Fruit fly (Drosophila melanogaster) whole organism, wandering third instar larva: ENCODE measurements around the gene firl.

Experiments
- Abd-B ChIP-seq: fragments of >200 bp; optimal IDR thresholded peaks from 2 replicates; lab custom pipeline; 2017; ENCODE audit warnings: missing biosample characterization, missing genetic modification characterization
- CG32264 ChIP-seq: fragments of 200-800 bp; sonication (Bioruptor generic); optimal IDR thresholded peaks from 2 replicates; lab custom pipeline; 2016; ENCODE audit warnings: missing biosample characterization, missing genetic modification characterization
- CG9705 ChIP-seq: fragments of 200-800 bp; sonication (Bioruptor generic); optimal IDR thresholded peaks from 2 replicates; lab custom pipeline; 2018; ENCODE audit warnings: missing biosample characterization, mild to moderate bottlenecking, missing genetic modification characterization
- Dif ChIP-seq: fragments of 200-275, 200-300 bp; sonication (Bioruptor generic); optimal IDR thresholded peaks from 2 replicates; lab custom pipeline; 2018; ENCODE audit warnings: missing biosample characterization, missing genetic modification characterization; ENCODE audit not compliant: partially characterized antibody
- GATAd ChIP-seq: sonication (Bioruptor generic); optimal IDR thresholded peaks from 2 replicates; lab custom pipeline; 2016; ENCODE audit warnings: missing biosample characterization, missing genetic modification characterization
- Hnf4 ChIP-seq: fragments of 200-800 bp; sonication (Bioruptor generic); optimal IDR thresholded peaks from 2 replicates; lab custom pipeline; 2016; ENCODE audit warnings: missing biosample characterization, mild to moderate bottlenecking, missing genetic modification characterization
- Hr78 ChIP-seq: fragments of >200 bp; optimal IDR thresholded peaks from 2 replicates; lab custom pipeline; 2017; ENCODE audit warnings: missing biosample characterization, missing genetic modification characterization
- Hr83 ChIP-seq: fragments of 200-300 bp; sonication (Bioruptor generic); optimal IDR thresholded peaks from 2 replicates; lab custom pipeline; 2016; ENCODE audit warnings: missing biosample characterization, mild to moderate bottlenecking, missing genetic modification characterization, moderate library complexity; ENCODE audit not compliant: poor library complexity, severe bottlenecking
- Jra ChIP-seq: sonication (Bioruptor generic); optimal IDR thresholded peaks from 2 replicates; lab custom pipeline; 2016; ENCODE audit warnings: missing biosample characterization, missing genetic modification characterization
- Mio ChIP-seq: sonication (Bioruptor generic); optimal IDR thresholded peaks from 2 replicates; lab custom pipeline; 2016; ENCODE audit warnings: missing biosample characterization, missing genetic modification characterization
- Myc ChIP-seq: fragments of >200 bp; optimal IDR thresholded peaks from 2 replicates; lab custom pipeline; 2017
- N ChIP-seq: fragments of >200 bp; optimal IDR thresholded peaks from 2 replicates; lab custom pipeline; 2018; ENCODE audit warnings: missing biosample characterization, missing external identifiers, missing genetic modification characterization
- OdsH ChIP-seq: fragments of 200-800 bp; sonication (Bioruptor generic); optimal IDR thresholded peaks from 2 replicates; lab custom pipeline; 2016; ENCODE audit warnings: missing biosample characterization, mild to moderate bottlenecking, missing genetic modification characterization
- Rel ChIP-seq, 2 experiments: fragments of 200-800 bp; sonication (Bioruptor generic) in 1 of 2; optimal IDR thresholded peaks; 2 replicates in 1 of 2; 3 replicates in 1 of 2; lab custom pipeline; 2016 to 2019; ENCODE audit warnings: mild to moderate bottlenecking in 2 of 2, missing biosample characterization in 2 of 2, missing genetic modification characterization in 2 of 2, moderate library complexity in 1 of 2
- Vsx2 ChIP-seq: fragments of 200-300, 225-300 bp; sonication (Bioruptor generic); optimal IDR thresholded peaks from 2 replicates; lab custom pipeline; 2018; ENCODE audit warnings: missing biosample characterization, missing genetic modification characterization; ENCODE audit not compliant: partially characterized antibody
- br ChIP-seq: fragments of 200-800 bp; sonication (Bioruptor generic); optimal IDR thresholded peaks from 2 replicates; lab custom pipeline; 2016; ENCODE audit warnings: missing biosample characterization, missing genetic modification characterization
- brk ChIP-seq: fragments of 200-800 bp; sonication (Bioruptor generic); optimal IDR thresholded peaks from 2 replicates; lab custom pipeline; 2016; ENCODE audit warnings: missing biosample characterization, mild to moderate bottlenecking, missing genetic modification characterization
- dmrt93B ChIP-seq: fragments of 200-800 bp; sonication (Bioruptor generic); optimal IDR thresholded peaks from 2 replicates; lab custom pipeline; 2018; ENCODE audit warnings: missing biosample characterization, mild to moderate bottlenecking, missing genetic modification characterization
- h ChIP-seq: fragments of 200-800 bp; sonication (Bioruptor generic); optimal IDR thresholded peaks from 3 replicates; lab custom pipeline; 2016; ENCODE audit warnings: missing biosample characterization, mild to moderate bottlenecking, missing genetic modification characterization
- pan ChIP-seq: fragments of >200 bp; optimal IDR thresholded peaks from 2 replicates; lab custom pipeline; 2017
- psq ChIP-seq: fragments of 200-800 bp; sonication (Bioruptor generic); optimal IDR thresholded peaks from 3 replicates; lab custom pipeline; 2017; ENCODE audit warnings: missing biosample characterization, mild to moderate bottlenecking, missing genetic modification characterization, moderate library complexity
- rgr ChIP-seq: fragments of 200-800 bp; sonication (Bioruptor generic); optimal IDR thresholded peaks from 3 replicates; lab custom pipeline; 2016; ENCODE audit warnings: missing biosample characterization, mild to moderate bottlenecking, missing genetic modification characterization
- sage ChIP-seq: fragments of 200-800 bp; sonication (Bioruptor generic); optimal IDR thresholded peaks from 2 replicates; lab custom pipeline; 2016; ENCODE audit warnings: missing biosample characterization, mild to moderate bottlenecking, missing genetic modification characterization
- sv ChIP-seq: fragments of 200-800 bp; sonication (Bioruptor generic); optimal IDR thresholded peaks from 3 replicates; lab custom pipeline; 2016; ENCODE audit warnings: missing biosample characterization, missing genetic modification characterization
- tai ChIP-seq: sonication (Bioruptor generic); optimal IDR thresholded peaks from 2 replicates; lab custom pipeline; 2016; ENCODE audit warnings: missing biosample characterization, missing genetic modification characterization
- woc ChIP-seq: sonication (Bioruptor generic); optimal IDR thresholded peaks from 2 replicates; lab custom pipeline; 2016; ENCODE audit warnings: missing biosample characterization, mild to moderate bottlenecking, missing genetic modification characterization

The firl gene

dm6 chr2L:12091522-12091921 lies 24.9 kb upstream of the firl start, which contains the start of gene Pex19:
Pex19 (plus strand) TSS chr2L:12091822.
- TF ChIP-seq dmrt93B (GFP tag; lab: Kevin White, UChicago) = no peak
- TF ChIP-seq, all 38 proteins: peak for 0

- TF ChIP-seq Rel (GFP tag; optimal IDR thresholded peaks at IDR 0.05; lab: Kevin White, UChicago) (no peak), Rel (tag; optimal IDR thresholded peaks at IDR 0.05; lab: Kevin White, UChicago) (no peak), CG9705 (no peak), br (no peak), OdsH (GFP tag; lab: Kevin White, UChicago) (no peak), Abd-B (GFP tag; lab: Kevin White, UChicago) (no peak), CG32264 (no peak), GATAd (GFP tag; lab: Kevin White, UChicago) (no peak), h (GFP tag; lab: Kevin White, UChicago) (no peak), woc (GFP tag; lab: Kevin White, UChicago) (no peak), tai (GFP tag; lab: Kevin White, UChicago) (no peak), sage (GFP tag; lab: Kevin White, UChicago) (no peak), Hr78 (no peak), Myc (lab: Kevin White, UChicago) (no peak)
- TF ChIP-seq, all 38 proteins: peak for 0
These were observed 22.6 kb upstream of the firl start for dm6 chr2L:12089145-12089544.

dm6 chr2L:12087442-12087841 lies 20.9 kb upstream of the firl start:
- no peak for TF ChIP-seq pan (lab: Kevin White, UChicago)
- TF ChIP-seq, all 38 proteins: peak for 0

- TF ChIP-seq dmrt93B (GFP tag; lab: Kevin White, UChicago) = no peak
- TF ChIP-seq pan (lab: Kevin White, UChicago) = no peak
- TF ChIP-seq sage (GFP tag; lab: Kevin White, UChicago) = no peak
- TF ChIP-seq rgr = no peak
These were observed 19.1 kb upstream of the firl start, which contains the start of gene prd for dm6 chr2L:12085619-12086171. prd (minus strand) TSS chr2L:12085827.

- TF ChIP-seq Hnf4 (GFP tag; lab: Kevin White, UChicago) (no peak), sage (GFP tag; lab: Kevin White, UChicago) (no peak), Myc (lab: Kevin White, UChicago) (no peak), Jra (GFP tag; lab: Kevin White, UChicago) (no peak), Hr83 (GFP tag; lab: Kevin White, UChicago) (no peak), CG9705 (no peak), psq (GFP tag; lab: Kevin White, UChicago) (no peak), tai (GFP tag; lab: Kevin White, UChicago) (no peak), Vsx2 (GFP tag; lab: Kevin White, UChicago) (no peak), sv (GFP tag; lab: Kevin White, UChicago) (no peak)
These were observed 18.4 kb upstream of the firl start for dm6 chr2L:12085010-12085409.

dm6 chr2L:12081118-12081665 lies 14.6 kb upstream of the firl start:
- TF ChIP-seq Myc (lab: Kevin White, UChicago) (no peak), woc (GFP tag; lab: Kevin White, UChicago) (no peak), pan (lab: Kevin White, UChicago) (no peak), Vsx2 (GFP tag; lab: Kevin White, UChicago) (no peak), N (GFP tag; lab: Kevin White, UChicago) (no peak), sage (GFP tag; lab: Kevin White, UChicago) (no peak), Dif (GFP tag; lab: Kevin White, UChicago) (no peak), brk (GFP tag; lab: Kevin White, UChicago) (no peak), Mio (GFP tag; lab: Kevin White, UChicago) (no peak)
